Worm (Caenorhabditis elegans) whole organism, mixed stage, embryonic: ENCODE results near the gene srbc-33.
"Not testable (repeated sequence)": the region's sequence is repeated elsewhere in the genome, so short reads cannot be mapped to it uniquely, and the experiment has no call there.

ENCODE experiments used
- bed-3 ChIP-seq: fragments of 200-800 bp; sonication (Bioruptor generic); optimal IDR thresholded peaks from 3 replicates; lab custom pipeline; 2018; ENCODE audit warnings: mild to moderate bottlenecking, missing genetic modification characterization, moderate library complexity, missing compliant biosample characterization
- blmp-1 ChIP-seq: fragments of 150-350 bp; optimal IDR thresholded peaks from 2 replicates; lab custom pipeline; 2014; ENCODE audit warnings: missing biosample characterization, missing genetic modification characterization
- ceh-39 ChIP-seq: fragments of 150-350 bp; optimal IDR thresholded peaks from 2 replicates; lab custom pipeline; 2014; ENCODE audit warnings: missing biosample characterization, missing genetic modification characterization
- ceh-83 ChIP-seq: fragments of 200-800 bp; sonication (Bioruptor generic); optimal IDR thresholded peaks from 2 replicates; lab custom pipeline; 2018; ENCODE audit warnings: mild to moderate bottlenecking, missing genetic modification characterization, missing compliant biosample characterization
- ces-1 ChIP-seq: fragments of 150-350 bp; optimal IDR thresholded peaks from 2 replicates; lab custom pipeline; 2014; ENCODE audit warnings: missing biosample characterization, missing genetic modification reagents, missing genetic modification characterization
- cnd-1 ChIP-seq: fragments of 200-800 bp; sonication (Bioruptor generic); optimal IDR thresholded peaks from 2 replicates; lab custom pipeline; 2018; ENCODE audit warnings: mild to moderate bottlenecking, missing genetic modification characterization, missing compliant biosample characterization
- drap-1 ChIP-seq: fragments of 200-800 bp; sonication (Bioruptor generic); optimal IDR thresholded peaks from 3 replicates; lab custom pipeline; 2018; ENCODE audit warnings: mild to moderate bottlenecking, missing genetic modification characterization, missing compliant biosample characterization
- elt-1 ChIP-seq: sonication (generic microtip); optimal IDR thresholded peaks from 2 replicates; lab custom pipeline; 2017; ENCODE audit warnings: missing genetic modification characterization, mild to moderate bottlenecking, missing compliant biosample characterization, antibody characterized with exemption, moderate library complexity, borderline replicate concordance; ENCODE audit not compliant: insufficient read depth
- elt-3 ChIP-seq: fragments of 150-350 bp; optimal IDR thresholded peaks from 2 replicates; lab custom pipeline; 2014; ENCODE audit warnings: missing biosample characterization, missing genetic modification characterization
- flh-1 ChIP-seq: fragments of 200-800 bp; sonication (Bioruptor generic); optimal IDR thresholded peaks from 2 replicates; lab custom pipeline; 2018; ENCODE audit warnings: mild to moderate bottlenecking, missing genetic modification characterization, moderate library complexity, missing compliant biosample characterization
- ham-2 ChIP-seq: fragments of 200-800 bp; sonication (Bioruptor generic); optimal IDR thresholded peaks from 2 replicates; lab custom pipeline; 2018; ENCODE audit warnings: mild to moderate bottlenecking, missing genetic modification characterization, missing compliant biosample characterization
- hlh-1 ChIP-seq: fragments of 150-350 bp; optimal IDR thresholded peaks from 2 replicates; lab custom pipeline; 2014; ENCODE audit warnings: missing biosample characterization, missing genetic modification reagents, missing genetic modification characterization
- lin-32 ChIP-seq: fragments of 200-800 bp; sonication (Bioruptor generic); optimal IDR thresholded peaks from 2 replicates; lab custom pipeline; 2018; ENCODE audit warnings: mild to moderate bottlenecking, missing genetic modification characterization, missing compliant biosample characterization
- lsy-2 ChIP-seq: fragments of 150-350 bp; optimal IDR thresholded peaks from 2 replicates; lab custom pipeline; 2014; ENCODE audit warnings: missing biosample characterization, missing genetic modification characterization
- nhr-12 ChIP-seq: fragments of 150-350 bp; optimal IDR thresholded peaks from 2 replicates; lab custom pipeline; 2014; ENCODE audit warnings: missing biosample characterization, missing genetic modification characterization
- nhr-2 ChIP-seq: fragments of 150-350 bp; optimal IDR thresholded peaks from 2 replicates; lab custom pipeline; 2014; ENCODE audit warnings: missing biosample characterization, missing genetic modification characterization
- nhr-237 ChIP-seq: fragments of 150-350 bp; optimal IDR thresholded peaks from 2 replicates; lab custom pipeline; 2014; ENCODE audit warnings: missing biosample characterization, missing genetic modification characterization
- nhr-28 ChIP-seq: fragments of 150-350 bp; optimal IDR thresholded peaks from 2 replicates; lab custom pipeline; 2014; ENCODE audit warnings: missing biosample characterization, missing genetic modification characterization
- nhr-76 ChIP-seq: sonication (generic microtip); optimal IDR thresholded peaks from 2 replicates; lab custom pipeline; 2017; ENCODE audit warnings: missing biosample characterization, missing genetic modification characterization
- pha-4 ChIP-seq: fragments of 150-350 bp; optimal IDR thresholded peaks from 2 replicates; lab custom pipeline; 2018; ENCODE audit warnings: missing biosample characterization, missing genetic modification reagents, missing genetic modification characterization
- sem-2 ChIP-seq: fragments of 200-800 bp; sonication (Bioruptor generic); optimal IDR thresholded peaks from 2 replicates; lab custom pipeline; 2018; ENCODE audit warnings: mild to moderate bottlenecking, missing genetic modification characterization, missing compliant biosample characterization
- snpc-4 ChIP-seq: fragments of 150-350 bp; optimal IDR thresholded peaks from 2 replicates; lab custom pipeline; 2014; ENCODE audit warnings: missing biosample characterization, missing genetic modification characterization
- sptf-1 ChIP-seq: sonication (generic microtip); optimal IDR thresholded peaks from 2 replicates; lab custom pipeline; 2017; ENCODE audit warnings: mild to moderate bottlenecking, missing genetic modification characterization, moderate library complexity, missing compliant biosample characterization
- tbx-8 ChIP-seq: fragments of 200-800 bp; sonication (Bioruptor generic); optimal IDR thresholded peaks from 2 replicates; lab custom pipeline; 2018; ENCODE audit warnings: mild to moderate bottlenecking, missing genetic modification characterization, moderate library complexity, missing compliant biosample characterization
- unc-39 ChIP-seq: fragments of 150-350 bp; optimal IDR thresholded peaks from 2 replicates; lab custom pipeline; 2014; ENCODE audit warnings: missing biosample characterization, missing genetic modification characterization
- unc-62 ChIP-seq: fragments of 150-350 bp; optimal IDR thresholded peaks from 2 replicates; lab custom pipeline; 2014; ENCODE audit warnings: missing biosample characterization, missing genetic modification reagents, missing genetic modification characterization
- zip-8 ChIP-seq: fragments of 150-350 bp; optimal IDR thresholded peaks from 2 replicates; lab custom pipeline; 2014; ENCODE audit warnings: missing biosample characterization, missing genetic modification characterization

Gene srbc-33

ce11 chrV:3523262-3523661, 38.7 kb upstream of the srbc-33 start, which contains the start of gene irg-1:
TSS of gene irg-1 (plus strand) at chrV:3523587.
- TF ChIP-seq nhr-237 (no peak), ces-1 (GFP tag; lab: Kevin White, UChicago) (no peak), cnd-1 (tag; lab: Kevin White, UChicago) (no peak), ham-2 (GFP tag; lab: Kevin White, UChicago) (no peak)

ce11 chrV:3517889-3518288, 33.3 kb upstream of the srbc-33 start, which contains the start of gene str-227:
TSS of gene str-227 (plus strand) at chrV:3518189.
- TF ChIP-seq cnd-1 (tag; lab: Kevin White, UChicago): no peak
- TF ChIP-seq unc-62: no peak
- TF ChIP-seq hlh-1 (tag; lab: Kevin White, UChicago): no peak
- TF ChIP-seq nhr-28 (tag; lab: Kevin White, UChicago): no peak
- no peak for TF ChIP-seq ces-1 (GFP tag; lab: Kevin White, UChicago)
- TF ChIP-seq zip-8 (tag; lab: Kevin White, UChicago): no peak
- TF ChIP-seq nhr-2 (tag; lab: Kevin White, UChicago): no peak
- TF ChIP-seq nhr-76 (tag; lab: Kevin White, UChicago): no peak
- TF ChIP-seq ham-2 (GFP tag; lab: Kevin White, UChicago): no peak
- no peak for TF ChIP-seq bed-3
- no peak for TF ChIP-seq pha-4 (tag; lab: Kevin White, UChicago)
- TF ChIP-seq drap-1 (GFP tag; lab: Kevin White, UChicago): no peak
- no peak for TF ChIP-seq flh-1 (GFP tag; lab: Kevin White, UChicago)
- TF ChIP-seq lsy-2: no peak
- TF ChIP-seq unc-39: no peak
- TF ChIP-seq, all 35 proteins: peak for 0

- TF ChIP-seq ceh-39 (tag; lab: Kevin White, UChicago): no peak
- no peak for TF ChIP-seq sem-2
- no peak for TF ChIP-seq sptf-1 (tag; lab: Kevin White, UChicago)
Observed at ce11 chrV:3512381-3512780, 27.8 kb upstream of the srbc-33 start, which contains the start of gene str-226. TSS of gene str-226 (plus strand) at chrV:3512681.

DNA sequence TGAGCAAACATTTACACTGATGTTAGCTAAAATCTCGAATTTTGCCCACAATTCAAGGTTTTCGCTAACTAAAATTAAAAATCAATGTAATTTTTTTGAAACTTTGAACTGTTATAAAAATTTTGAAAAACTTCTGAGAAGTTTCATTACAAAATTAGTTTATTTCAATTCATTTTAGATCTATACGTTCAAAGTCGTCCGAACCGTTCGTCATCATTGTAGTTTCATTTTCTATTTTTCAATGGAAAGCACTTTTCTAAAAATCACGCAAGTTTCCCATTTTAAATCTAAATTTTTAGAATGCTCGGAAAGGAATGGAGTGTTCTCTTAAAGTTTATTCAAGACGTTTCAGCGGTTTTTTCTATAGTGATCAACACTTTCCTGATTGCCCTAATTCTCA, 25.3 kb upstream of the srbc-33 start, which contains the start of gene str-228:
TSS of gene str-228 (plus strand) at position 301 of the 400 bp plus-strand sequence.
- TF ChIP-seq sem-2 (no peak), blmp-1 (tag; lab: Kevin White, UChicago) (no peak), snpc-4 (no peak), elt-1 (tag; lab: Kevin White, UChicago) (no peak)

DNA sequence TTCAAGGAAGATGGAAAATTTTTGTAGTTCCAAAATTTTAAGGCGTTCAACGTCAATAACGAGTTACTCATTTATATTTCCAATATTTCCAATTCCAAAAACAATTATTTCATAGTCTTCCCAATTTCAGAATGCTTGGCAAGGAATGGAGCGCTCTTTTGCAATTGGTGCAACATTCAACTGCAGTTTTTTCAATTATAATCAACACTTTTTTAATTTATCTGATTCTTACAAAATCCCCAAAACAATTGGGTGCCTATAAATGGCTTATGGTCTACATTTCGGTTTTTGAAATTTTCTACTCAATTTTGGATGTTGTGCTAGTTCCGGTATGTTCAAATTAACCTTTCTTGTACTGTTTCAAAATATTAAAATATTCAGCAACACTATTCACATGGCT, 23.1 kb upstream of the srbc-33 start, which contains the start of gene str-225:
TSS of gene str-225 (plus strand) at position 132 of the 400 bp plus-strand sequence.
- TF ChIP-seq hlh-1 (tag; lab: Kevin White, UChicago): no peak

DNA sequence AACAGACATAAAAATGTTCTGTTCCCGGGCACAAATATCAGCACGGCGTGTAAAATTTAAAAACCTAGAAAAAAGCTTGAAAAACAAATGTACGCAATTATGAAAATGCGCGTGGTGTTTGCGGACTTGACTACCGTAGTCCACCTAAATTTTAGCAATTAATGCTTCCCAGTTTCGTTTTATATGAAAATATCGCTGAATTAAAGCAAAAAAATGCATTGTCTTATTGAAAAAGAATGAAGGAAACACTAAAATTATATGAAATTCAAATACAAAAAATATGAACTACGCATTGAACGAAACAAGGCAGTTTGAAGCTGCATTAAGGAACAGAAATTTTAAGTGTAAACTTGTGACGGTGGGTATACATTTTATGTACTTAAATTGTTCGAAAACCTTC, 21.6 kb upstream of the srbc-33 start, which contains the start of gene ugt-64:
TSS of gene ugt-64 (minus strand) at position 101 of the 400 bp plus-strand sequence.
- not testable (repeated sequence) for TF ChIP-seq pha-4 (tag; lab: Kevin White, UChicago); ceh-83 (GFP tag; lab: Kevin White, UChicago); nhr-28 (tag; lab: Kevin White, UChicago)
- TF ChIP-seq, all 35 proteins: peak for 0; not testable (repeated sequence) for 35

ce11 chrV:3505745-3506144, 21.1 kb upstream of the srbc-33 start:
- TF ChIP-seq nhr-76 (tag; lab: Kevin White, UChicago) (no peak), lin-32 (GFP tag; lab: Kevin White, UChicago) (no peak), cnd-1 (tag; lab: Kevin White, UChicago) (no peak), sptf-1 (tag; lab: Kevin White, UChicago) (no peak), zip-8 (tag; lab: Kevin White, UChicago) (no peak), ces-1 (GFP tag; lab: Kevin White, UChicago) (no peak), bed-3 (no peak), sem-2 (no peak), pha-4 (tag; lab: Kevin White, UChicago) (no peak), nhr-12 (tag; lab: Kevin White, UChicago) (no peak), nhr-2 (tag; lab: Kevin White, UChicago) (no peak), snpc-4 (no peak), nhr-237 (no peak), elt-3 (no peak), ceh-83 (GFP tag; lab: Kevin White, UChicago) (no peak), lsy-2 (no peak), tbx-8 (no peak), flh-1 (GFP tag; lab: Kevin White, UChicago) (no peak)
